Fruit fly (Drosophila melanogaster): ENCODE results near the gene Btk.

DNA sequence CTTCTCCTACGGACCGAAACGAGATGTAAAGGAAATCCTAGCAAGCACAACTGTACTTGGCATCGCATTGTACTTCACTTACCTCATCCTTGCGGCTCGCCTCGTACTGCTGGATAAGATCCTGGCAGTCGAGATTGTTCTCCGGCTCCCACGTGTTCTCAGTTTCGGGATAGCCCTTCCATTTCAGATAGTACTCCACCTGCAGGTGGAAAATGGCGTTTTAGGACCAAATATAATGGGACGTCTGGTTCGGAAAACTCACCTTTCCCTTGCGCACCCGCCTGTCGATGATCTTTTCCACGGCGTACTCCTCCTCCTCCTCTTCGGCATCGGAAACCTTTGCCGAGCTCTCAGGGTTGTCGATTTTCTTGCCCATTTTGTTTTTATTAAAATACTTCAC, 90.4 kb downstream of the Btk start:
- TF ChIP-seq Snoo (tag; optimal IDR thresholded peaks at IDR 0.05) = no peak
- no peak for TF ChIP-seq CG9948 (tag; optimal IDR thresholded peaks at IDR 0.05)
- no peak for TF ChIP-seq CG32121 (GFP tag; IDR thresholded peaks at IDR 0.05)
- TF ChIP-seq CG13204 (GFP tag; optimal IDR thresholded peaks at IDR 0.05) = no peak
- no peak for TF ChIP-seq Ets98B (GFP tag; IDR thresholded peaks at IDR 0.05)

All from whole organism, pupa.